Worm (Caenorhabditis elegans): ENCODE results near the gene tsp-2.

tsp-2 gene

DNA sequence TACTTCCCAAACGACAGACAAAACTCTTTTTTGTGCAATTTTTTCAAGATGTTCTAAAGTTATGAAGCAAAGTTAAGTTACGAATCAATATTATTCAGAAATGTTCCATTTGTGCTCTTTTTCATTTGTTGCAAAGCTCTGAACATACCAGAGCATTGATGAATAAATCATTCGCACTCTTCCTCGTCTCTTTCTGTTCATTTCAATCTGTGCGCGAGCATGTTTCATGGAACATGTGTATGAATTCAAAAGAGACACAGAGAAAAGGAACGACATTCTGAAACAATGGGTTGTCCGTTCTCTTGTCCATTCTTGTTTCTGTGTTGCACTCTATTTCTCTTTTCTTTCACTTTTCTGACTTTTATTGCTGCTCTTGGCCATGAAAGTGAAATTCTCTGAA lies 42.6 kb upstream of the tsp-2 start:
- TF ChIP-seq Y55F3AM.14 (GFP tag; optimal IDR thresholded peaks at IDR 0.05) (no peak), C34F6.9 (tag; optimal IDR thresholded peaks at IDR 0.05) (peak; percentile 1), alr-1 (tag; optimal IDR thresholded peaks at IDR 0.05) (no peak)

DNA sequence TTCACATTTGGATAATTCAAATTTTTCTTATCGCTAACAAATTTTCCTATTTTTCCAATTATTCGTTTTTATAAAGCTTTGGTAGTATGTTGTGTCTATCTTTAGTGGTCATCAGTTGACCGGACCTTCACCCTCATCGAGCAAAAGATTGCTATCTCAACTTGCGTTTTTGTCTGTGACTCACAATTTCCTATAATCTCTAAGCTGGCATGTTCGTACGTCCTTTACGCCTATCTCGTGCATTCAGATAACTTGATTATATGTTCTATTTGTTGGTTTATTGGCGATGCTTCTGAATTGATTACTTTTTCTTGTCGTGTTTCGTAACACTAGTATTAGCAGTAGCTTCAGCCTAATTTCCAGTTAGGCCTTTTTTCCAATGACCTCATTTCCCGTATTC lies 41.8 kb upstream of the tsp-2 start:
- TF ChIP-seq ZK546.5 (tag; optimal IDR thresholded peaks at IDR 0.05) (no peak), nhr-6 (tag; optimal IDR thresholded peaks at IDR 0.05) (no peak), sma-9 (GFP tag; optimal IDR thresholded peaks at IDR 0.05) (no peak), sma-9 (tag; optimal IDR thresholded peaks at IDR 0.05) (no peak), unc-55 (GFP tag; optimal IDR thresholded peaks at IDR 0.05) (no peak), unc-39 (tag; optimal IDR thresholded peaks at IDR 0.05) (no peak), elt-3 (tag; optimal IDR thresholded peaks at IDR 0.05) (no peak), unc-62 (GFP tag; optimal IDR thresholded peaks at IDR 0.05) (no peak), R02D3.7 (tag; optimal IDR thresholded peaks at IDR 0.05) (no peak), peb-1 (tag; optimal IDR thresholded peaks at IDR 0.05) (no peak), gmeb-1 (tag; optimal IDR thresholded peaks at IDR 0.05) (no peak)

DNA sequence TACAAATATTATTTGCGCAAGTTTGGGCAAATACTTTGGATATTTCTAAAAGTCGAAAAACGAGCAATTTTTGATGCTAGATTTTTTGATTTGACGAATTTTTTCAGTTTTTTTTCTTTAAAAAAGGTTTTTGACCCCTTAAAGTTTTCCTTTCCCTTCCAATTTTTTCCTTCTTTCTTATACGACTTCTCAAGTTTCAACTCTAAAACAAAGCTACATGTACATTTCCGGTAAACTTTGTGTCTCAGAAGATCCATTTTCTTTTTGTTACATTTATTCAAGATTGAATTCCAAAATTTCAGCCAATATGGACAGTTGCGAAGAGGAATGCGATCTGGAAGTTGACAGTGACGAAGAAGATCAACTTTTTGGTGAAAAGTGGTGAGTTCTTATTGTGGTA lies 41.1 kb upstream of the tsp-2 start, which contains the start of gene mig-10:
TSS of gene mig-10 (plus strand) at position 301 of the 400 bp plus-strand sequence.
- TF ChIP-seq nhr-237 (tag; optimal IDR thresholded peaks at IDR 0.05): no peak
- TF ChIP-seq blmp-1 (tag; optimal IDR thresholded peaks at IDR 0.05; ENCODE audit: insufficient read depth): no peak
- no peak for TF ChIP-seq ztf-1 (GFP tag; conservative IDR thresholded peaks at IDR 0.05)
- no peak for TF ChIP-seq nhr-25 (tag; optimal IDR thresholded peaks at IDR 0.05)
- no peak for TF ChIP-seq sma-9 (GFP tag; optimal IDR thresholded peaks at IDR 0.05)
- TF ChIP-seq sma-9 (tag; optimal IDR thresholded peaks at IDR 0.05): no peak
- TF ChIP-seq unc-62 (GFP tag; optimal IDR thresholded peaks at IDR 0.05): no peak
- no peak for TF ChIP-seq ama-1 (optimal IDR thresholded peaks at IDR 0.05)
- TF ChIP-seq F13H6.1 (tag; optimal IDR thresholded peaks at IDR 0.05): no peak
- no peak for TF ChIP-seq nhr-11 (tag; optimal IDR thresholded peaks at IDR 0.05)
- TF ChIP-seq unc-55 (GFP tag; optimal IDR thresholded peaks at IDR 0.05): no peak
- no peak for TF ChIP-seq C34F6.9 (tag; optimal IDR thresholded peaks at IDR 0.05)
- TF ChIP-seq mbf-1 (tag; optimal IDR thresholded peaks at IDR 0.05): no peak

DNA sequence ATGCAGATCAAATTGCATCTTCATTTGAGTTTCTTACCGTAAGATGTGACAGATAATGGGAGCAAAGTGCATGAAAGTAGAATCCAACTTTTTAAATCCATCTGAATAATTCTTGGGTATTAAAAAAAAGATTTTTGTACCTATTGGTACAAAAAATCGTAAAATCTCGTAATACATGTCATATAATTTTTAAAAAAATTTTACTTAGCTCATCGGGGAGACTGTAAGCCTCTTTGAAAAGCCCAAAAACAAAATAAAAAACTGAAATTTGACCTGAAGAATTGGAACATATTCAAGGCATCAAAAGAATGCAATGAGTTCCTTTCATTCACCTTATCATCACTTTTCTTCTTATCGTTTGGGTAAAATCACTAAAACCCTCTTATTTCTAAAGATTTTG lies 38.1 kb upstream of the tsp-2 start, which contains the start of gene clec-160:
TSS of gene clec-160 (minus strand) at position 101 of the 400 bp plus-strand sequence.
- TF ChIP-seq skn-1 (tag; optimal IDR thresholded peaks at IDR 0.05) (no peak), egl-27 (tag; optimal IDR thresholded peaks at IDR 0.05) (no peak), nhr-237 (tag; optimal IDR thresholded peaks at IDR 0.05) (no peak), Y55F3AM.14 (GFP tag; optimal IDR thresholded peaks at IDR 0.05) (no peak), gmeb-1 (tag; optimal IDR thresholded peaks at IDR 0.05) (no peak), mbf-1 (tag; optimal IDR thresholded peaks at IDR 0.05) (no peak), ZK546.5 (tag; optimal IDR thresholded peaks at IDR 0.05) (no peak), nhr-11 (tag; optimal IDR thresholded peaks at IDR 0.05) (no peak), nhr-21 (tag; optimal IDR thresholded peaks at IDR 0.05) (no peak), unc-39 (tag; optimal IDR thresholded peaks at IDR 0.05) (no peak), nhr-23 (tag; optimal IDR thresholded peaks at IDR 0.05) (no peak), ztf-1 (GFP tag; conservative IDR thresholded peaks at IDR 0.05) (no peak), crh-2 (tag; optimal IDR thresholded peaks at IDR 0.05) (no peak), dmd-4 (tag; optimal IDR thresholded peaks at IDR 0.05) (no peak), ceh-16 (tag; optimal IDR thresholded peaks at IDR 0.05) (no peak)

DNA sequence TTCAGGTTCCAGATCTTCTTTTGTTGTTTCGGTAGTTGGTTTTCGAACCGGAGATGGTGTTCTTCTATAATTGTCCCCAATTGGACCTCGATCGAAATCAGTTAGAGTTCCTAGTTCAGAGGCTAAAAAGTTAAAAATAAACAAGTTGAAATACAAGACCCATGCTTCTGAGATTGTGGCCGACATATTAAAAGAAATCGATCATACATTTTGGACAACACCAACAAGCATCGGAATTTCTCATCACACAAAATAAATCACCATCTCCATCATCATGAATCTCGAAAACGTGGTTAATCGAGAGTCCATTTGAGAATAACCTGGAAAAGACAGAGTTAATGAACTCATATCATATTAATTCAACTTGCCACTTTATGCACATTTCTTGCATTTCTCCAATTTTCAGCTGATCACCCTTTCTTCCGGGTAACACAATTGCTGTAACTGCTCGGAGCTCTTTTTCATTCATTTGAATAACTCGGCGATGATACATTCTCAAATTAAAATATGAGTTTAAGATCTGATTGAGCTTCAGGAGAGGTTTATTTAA lies 34.0 kb upstream of the tsp-2 start, which contains the start of the genes mps-4 and F09G8.10:
TSS of gene mps-4 (minus strand) at position 101 of the 550 bp plus-strand sequence.
TSS of gene F09G8.10 (minus strand) at position 500 of the 550 bp plus-strand sequence.
- TF ChIP-seq elt-3 (tag; optimal IDR thresholded peaks at IDR 0.05) (no peak), lin-39 (tag; optimal IDR thresholded peaks at IDR 0.05) (no peak), egl-27 (tag; optimal IDR thresholded peaks at IDR 0.05) (no peak), nhr-237 (tag; optimal IDR thresholded peaks at IDR 0.05) (no peak), unc-39 (tag; optimal IDR thresholded peaks at IDR 0.05) (no peak), gmeb-1 (tag; optimal IDR thresholded peaks at IDR 0.05) (no peak), zag-1 (tag; optimal IDR thresholded peaks at IDR 0.05) (no peak), ZK546.5 (tag; optimal IDR thresholded peaks at IDR 0.05) (no peak), dmd-4 (tag; optimal IDR thresholded peaks at IDR 0.05) (no peak), ama-1 (optimal IDR thresholded peaks at IDR 0.05) (no peak)

DNA sequence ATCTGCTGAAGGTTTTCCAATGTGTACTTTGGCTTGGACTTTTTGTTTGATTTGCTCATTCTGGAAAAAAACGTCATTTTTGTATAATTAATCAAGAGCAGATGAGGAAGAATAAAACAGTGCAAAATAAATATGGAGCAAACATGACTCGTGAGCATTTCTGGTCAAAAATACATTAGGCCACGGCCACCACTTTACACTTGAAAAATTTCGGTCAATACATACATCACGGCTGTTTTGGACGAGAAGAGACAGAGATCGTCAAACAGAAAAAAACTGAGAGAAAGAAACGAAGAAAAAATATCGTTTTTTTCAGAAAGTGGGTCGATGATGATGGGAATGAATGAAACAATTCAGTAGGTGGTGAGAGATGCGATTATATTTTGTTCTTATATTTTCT lies 30.6 kb upstream of the tsp-2 start, which contains the start of the genes F09G8.7 and crn-7:
TSS of gene F09G8.7 (minus strand) at position 60 of the 400 bp plus-strand sequence.
TSS of gene crn-7 (plus strand) at position 236 of the 400 bp plus-strand sequence.
- TF ChIP-seq sma-9 (GFP tag; optimal IDR thresholded peaks at IDR 0.05) (no peak), sma-9 (tag; optimal IDR thresholded peaks at IDR 0.05) (no peak), nhr-237 (tag; optimal IDR thresholded peaks at IDR 0.05) (no peak), C34F6.9 (tag; optimal IDR thresholded peaks at IDR 0.05) (peak; percentile 64), fos-1 (tag; optimal IDR thresholded peaks at IDR 0.05) (peak; percentile 20), lsy-2 (tag; optimal IDR thresholded peaks at IDR 0.05) (peak in 1 of 2 experiments; percentile 47), unc-55 (GFP tag; optimal IDR thresholded peaks at IDR 0.05) (peak; percentile 8), ceh-82 (tag; optimal IDR thresholded peaks at IDR 0.05) (no peak), nhr-129 (tag; optimal IDR thresholded peaks at IDR 0.05) (peak; percentile 51)
